Fruit fly (Drosophila melanogaster) whole organism, embryonic: ENCODE measurements around the gene CG14965.

ENCODE experiments used
- CG10209 ChIP-seq: fragments of 200-800 bp; sonication (Bioruptor generic); optimal IDR thresholded peaks from 3 replicates; lab custom pipeline; 2017; ENCODE audit warnings: missing biosample characterization, mild to moderate bottlenecking, missing genetic modification characterization, missing genetic modification reagents
- CG11093 ChIP-seq: fragments of 200-800 bp; sonication (Bioruptor generic); IDR thresholded peaks from 3 replicates; pipeline ENCODE4 v1.3.6; 2022; ENCODE audit warnings: missing biosample characterization, missing genetic modification characterization
- CG13775 ChIP-seq: fragments of 200-800 bp; sonication (Bioruptor generic); optimal IDR thresholded peaks from 3 replicates; lab custom pipeline; 2017; ENCODE audit warnings: missing biosample characterization, mild to moderate bottlenecking, missing genetic modification characterization
- CG1602 ChIP-seq: fragments of 200-800 bp; sonication (Bioruptor generic); optimal IDR thresholded peaks from 3 replicates; lab custom pipeline; 2016; ENCODE audit warnings: missing biosample characterization, missing genetic modification characterization
- CG2889 ChIP-seq: fragments of 200-800 bp; sonication (Bioruptor generic); IDR thresholded peaks from 3 replicates; pipeline ENCODE4 v1.3.6; 2022; ENCODE audit warnings: missing biosample characterization, missing genetic modification characterization
- CG32767 ChIP-seq: fragments of 200-800 bp; sonication (Bioruptor generic); IDR thresholded peaks from 2 replicates; pipeline ENCODE4 v1.3.6; 2022; ENCODE audit warnings: missing biosample characterization, missing genetic modification characterization
- CG3407 ChIP-seq: fragments of 200-800 bp; sonication (Bioruptor generic); optimal IDR thresholded peaks from 2 replicates; lab custom pipeline; 2018; ENCODE audit warnings: missing biosample characterization, mild to moderate bottlenecking, missing genetic modification characterization
- CG4820 ChIP-seq: fragments of 200-800 bp; sonication (Bioruptor generic); optimal IDR thresholded peaks from 3 replicates; lab custom pipeline; 2016; ENCODE audit warnings: missing biosample characterization, missing genetic modification characterization
- CG6175 ChIP-seq: fragments of 200-800 bp; sonication (Bioruptor generic); IDR thresholded peaks from 3 replicates; pipeline ENCODE4 v1.3.6; 2022; ENCODE audit warnings: missing biosample characterization, missing genetic modification characterization
- CG8089 ChIP-seq: fragments of 200-800 bp; sonication (Bioruptor generic); optimal IDR thresholded peaks from 3 replicates; lab custom pipeline; 2016; ENCODE audit warnings: missing biosample characterization, missing genetic modification characterization
- CG8478 ChIP-seq: fragments of >200 bp; optimal IDR thresholded peaks from 2 replicates; lab custom pipeline; 2018
- CG8944 ChIP-seq: fragments of 200-800 bp; sonication (Bioruptor generic); optimal IDR thresholded peaks from 3 replicates; lab custom pipeline; 2016; ENCODE audit warnings: missing biosample characterization, missing genetic modification characterization
- CG9437 ChIP-seq: fragments of 200-800 bp; sonication (Bioruptor generic); optimal IDR thresholded peaks from 2 replicates; lab custom pipeline; 2018; ENCODE audit warnings: missing biosample characterization, mild to moderate bottlenecking, missing genetic modification characterization
- CG9797 ChIP-seq: fragments of 200-800 bp; sonication (Bioruptor generic); optimal IDR thresholded peaks from 3 replicates; lab custom pipeline; 2018; ENCODE audit warnings: missing biosample characterization, mild to moderate bottlenecking, missing genetic modification characterization
- CG9817 ChIP-seq: fragments of 200-800 bp; sonication (Bioruptor generic); optimal IDR thresholded peaks from 2 replicates; lab custom pipeline; 2018; ENCODE audit warnings: missing biosample characterization, mild to moderate bottlenecking, missing genetic modification characterization, moderate library complexity
- Camta ChIP-seq: fragments of 200-800 bp; sonication (Bioruptor generic); optimal IDR thresholded peaks from 2 replicates; lab custom pipeline; 2016; ENCODE audit warnings: missing biosample characterization, missing genetic modification characterization
- Elba2 ChIP-seq: fragments of 200-800 bp; sonication (Bioruptor generic); optimal IDR thresholded peaks from 3 replicates; lab custom pipeline; 2016; ENCODE audit warnings: missing biosample characterization, missing genetic modification characterization
- Ets97D ChIP-seq: fragments of 200-800 bp; sonication (Bioruptor generic); optimal IDR thresholded peaks from 3 replicates; lab custom pipeline; 2016; ENCODE audit warnings: missing biosample characterization, missing genetic modification characterization
- H15 ChIP-seq: fragments of 200-800 bp; sonication (Bioruptor generic); IDR thresholded peaks from 3 replicates; pipeline ENCODE4 v1.3.6; 2022; ENCODE audit warnings: missing biosample characterization, missing genetic modification characterization
- Hr39 ChIP-seq: fragments of >200 bp; optimal IDR thresholded peaks from 2 replicates; lab custom pipeline; 2017
- Hsf ChIP-seq: fragments of 200-800 bp; sonication (Bioruptor generic); optimal IDR thresholded peaks from 3 replicates; lab custom pipeline; 2016; ENCODE audit warnings: missing biosample characterization, missing genetic modification characterization
- Meics ChIP-seq: fragments of 200-800 bp; sonication (Bioruptor generic); optimal IDR thresholded peaks from 2 replicates; lab custom pipeline; 2017; ENCODE audit warnings: missing biosample characterization, mild to moderate bottlenecking, missing genetic modification characterization
- Mes4 ChIP-seq: fragments of 200-800 bp; sonication (Bioruptor generic); optimal IDR thresholded peaks from 2 replicates; lab custom pipeline; 2016; ENCODE audit warnings: missing biosample characterization, missing genetic modification characterization
- Opbp ChIP-seq: fragments of 200-800 bp; sonication (Bioruptor generic); IDR thresholded peaks from 3 replicates; pipeline ENCODE4 v1.3.6; 2022; ENCODE audit warnings: missing biosample characterization, missing genetic modification characterization; ENCODE audit not compliant: partially characterized antibody
- Spps ChIP-seq: fragments of 200-800 bp; sonication (Bioruptor generic); optimal IDR thresholded peaks from 2 replicates; lab custom pipeline; 2018; ENCODE audit warnings: missing biosample characterization, mild to moderate bottlenecking, missing genetic modification characterization
- ara ChIP-seq: fragments of 200-800 bp; sonication (Bioruptor generic); IDR thresholded peaks from 2 replicates; pipeline ENCODE4 v1.3.6; 2022; ENCODE audit warnings: missing biosample characterization, missing genetic modification characterization
- ash1 ChIP-seq: fragments of 200-800 bp; sonication (Bioruptor generic); optimal IDR thresholded peaks from 2 replicates; lab custom pipeline; 2018; ENCODE audit warnings: missing biosample characterization, mild to moderate bottlenecking, missing genetic modification characterization
- bowl ChIP-seq: fragments of 200-800 bp; sonication (Bioruptor generic); IDR thresholded peaks from 2 replicates; pipeline ENCODE4 v1.3.6; 2022; ENCODE audit warnings: missing biosample characterization, missing genetic modification characterization
- chm ChIP-seq: fragments of 200-800 bp; sonication (Bioruptor generic); IDR thresholded peaks from 2 replicates; pipeline ENCODE4 v1.3.6; 2022; ENCODE audit warnings: missing biosample characterization, missing genetic modification characterization
- crol ChIP-seq: fragments of 200-800 bp; sonication (Bioruptor generic); IDR thresholded peaks from 2 replicates; pipeline ENCODE4 v1.3.6; 2022; ENCODE audit warnings: missing biosample characterization, missing genetic modification characterization
- disco-r ChIP-seq: fragments of 200-800 bp; sonication (Bioruptor generic); optimal IDR thresholded peaks from 2 replicates; lab custom pipeline; 2016; ENCODE audit warnings: missing biosample characterization, missing genetic modification characterization
- eve ChIP-seq, 2 experiments: fragments of >200 bp; optimal IDR thresholded peaks; 2 replicates each; lab custom pipeline; 2017; ENCODE audit warnings: missing biosample characterization in 2 of 2, missing genetic modification characterization in 2 of 2
- h ChIP-seq: fragments of >200 bp; optimal IDR thresholded peaks from 2 replicates; lab custom pipeline; 2017
- her ChIP-seq: fragments of 200-800 bp; sonication (Bioruptor generic); optimal IDR thresholded peaks from 2 replicates; lab custom pipeline; 2016; ENCODE audit warnings: missing biosample characterization, missing genetic modification characterization
- hkb ChIP-seq, 2 experiments: fragments of 200-800 bp in 1 of 2; fragments of >200 bp in 1 of 2; sonication (Bioruptor generic) in 1 of 2; IDR thresholded peaks in 1 of 2; optimal IDR thresholded peaks in 1 of 2; 2 replicates each; pipeline versions ENCODE4 v1.3.6 to Lab custom; 2017 to 2022; ENCODE audit warnings: missing biosample characterization in 1 of 2, missing genetic modification characterization in 1 of 2
- lab ChIP-seq: fragments of 200-800 bp; sonication (Bioruptor generic); optimal IDR thresholded peaks from 3 replicates; lab custom pipeline; 2017; ENCODE audit warnings: missing biosample characterization, missing genetic modification characterization, mild to moderate bottlenecking, moderate library complexity, missing genetic modification reagents
- lmd ChIP-seq: fragments of 200-800 bp; sonication (Bioruptor generic); IDR thresholded peaks from 2 replicates; pipeline ENCODE4 v1.3.6; 2022; ENCODE audit warnings: missing biosample characterization, missing genetic modification characterization
- luna ChIP-seq: fragments of 200-800 bp; sonication (Bioruptor generic); optimal IDR thresholded peaks from 2 replicates; lab custom pipeline; 2016; ENCODE audit warnings: missing biosample characterization, missing genetic modification characterization
- nmo ChIP-seq: fragments of 200-800 bp; sonication (Bioruptor generic); optimal IDR thresholded peaks from 2 replicates; lab custom pipeline; 2018; ENCODE audit warnings: missing biosample characterization, mild to moderate bottlenecking, missing genetic modification characterization, moderate library complexity
- p53 ChIP-seq: fragments of 200-800 bp; sonication (Bioruptor generic); optimal IDR thresholded peaks from 2 replicates; lab custom pipeline; 2016; ENCODE audit warnings: missing biosample characterization, missing genetic modification characterization
- pan ChIP-seq, 4 experiments: fragments of >200 bp in 3 of 4; fragments of 200-800 bp in 1 of 4; sonication (Bioruptor generic) in 1 of 4; optimal IDR thresholded peaks in 3 of 4; IDR thresholded peaks in 1 of 4; 2 replicates each; pipeline versions ENCODE4 v1.3.6 to Lab custom; 2017 to 2022; ENCODE audit warnings: missing biosample characterization in 2 of 4, missing genetic modification characterization in 2 of 4, mixed read lengths in 1 of 4
- peb ChIP-seq: fragments of 200-800 bp; sonication (Bioruptor generic); IDR thresholded peaks from 2 replicates; pipeline ENCODE4 v1.3.6; 2022; ENCODE audit warnings: missing biosample characterization, missing genetic modification characterization
- row ChIP-seq: fragments of 200-800 bp; sonication (Bioruptor generic); IDR thresholded peaks from 3 replicates; pipeline ENCODE4 v1.3.6; 2022; ENCODE audit warnings: missing biosample characterization, missing genetic modification characterization
- scrt ChIP-seq: fragments of 200-800 bp; sonication (Bioruptor generic); optimal IDR thresholded peaks from 2 replicates; lab custom pipeline; 2018; ENCODE audit warnings: missing biosample characterization, mild to moderate bottlenecking, missing genetic modification characterization, moderate library complexity
- slp2 ChIP-seq: fragments of 200-800 bp; sonication (Bioruptor generic); optimal IDR thresholded peaks from 2 replicates; lab custom pipeline; 2016; ENCODE audit warnings: missing biosample characterization, missing genetic modification characterization
- ssp ChIP-seq: fragments of 200-800 bp; sonication (Bioruptor generic); IDR thresholded peaks from 2 replicates; pipeline ENCODE4 v1.3.6; 2022; ENCODE audit warnings: missing biosample characterization, missing genetic modification characterization
- stwl ChIP-seq: fragments of 200-800 bp; sonication (Bioruptor generic); optimal IDR thresholded peaks from 3 replicates; lab custom pipeline; 2018; ENCODE audit warnings: missing biosample characterization, mild to moderate bottlenecking, missing genetic modification characterization, moderate library complexity
- trem ChIP-seq: fragments of 200-800 bp; optimal IDR thresholded peaks from 3 replicates; lab custom pipeline; 2019; ENCODE audit warnings: missing biosample characterization, mild to moderate bottlenecking, missing genetic modification characterization, moderate library complexity
- wdn ChIP-seq: fragments of 200-800 bp; sonication (Bioruptor generic); IDR thresholded peaks from 2 replicates; pipeline ENCODE4 v1.3.6; 2022; ENCODE audit warnings: missing biosample characterization, missing genetic modification characterization

Gene CG14965

dm6 chr3L:3198447-3199402, 6.4 kb upstream of the CG14965 start, which contains the start of the genes CG32276 and gry (continued):
- TF ChIP-seq crol (GFP tag; lab: Robert Waterston, UW) (no peak), CG13775 (GFP tag; lab: Kevin White, UChicago) (peak; percentile 80), Elba2 (GFP tag; lab: Kevin White, UChicago) (peak; percentile 64), CG2889 (0 out of 3 replicates have a peak, but pooled peaks have one; percentile 46), Spps (tag; lab: Kevin White, UChicago) (peak; percentile 57), CG10209 (GFP tag; lab: Kevin White, UChicago) (peak; percentile 64), Opbp (GFP tag; lab: Robert Waterston, UW) (no peak), ssp (GFP tag; lab: Robert Waterston, UW) (peak; percentile 46), CG4820 (GFP tag; lab: Kevin White, UChicago) (peak; percentile 77), H15 (peak; percentile 63; the same call in 2 of the 3 replicates), CG6175 (GFP tag; lab: Robert Waterston, UW) (0 out of 3 replicates have a peak, but pooled peaks have one; percentile 12), bowl (GFP tag; lab: Robert Waterston, UW) (no peak), trem (tag; lab: Kevin White, UChicago) (peak; percentile 91), chm (GFP tag; lab: Robert Waterston, UW) (peak; percentile 74), Hr39 (lab: Kevin White, UChicago) (no peak), CG9437 (GFP tag; lab: Kevin White, UChicago) (peak; percentile 85), CG3407 (GFP tag; lab: Kevin White, UChicago) (peak; percentile 33), ara (GFP tag; lab: Robert Waterston, UW) (peak; percentile 46; the same call in 1 of the 2 replicates), CG1602 (GFP tag; lab: Kevin White, UChicago) (peak; percentile 66), her (GFP tag; lab: Kevin White, UChicago) (peak; percentile 71), pan (optimal IDR thresholded peaks at IDR 0.05; lab: Kevin White, UChicago) (no peak), pan (GFP tag; optimal IDR thresholded peaks at IDR 0.05 in 1 of 2, IDR thresholded peaks at IDR 0.05 in 1 of 2) (peak in 1 of 2 experiments; percentile 29), slp2 (GFP tag; lab: Kevin White, UChicago) (peak; percentile 67), Meics (peak; percentile 78), scrt (GFP tag; lab: Kevin White, UChicago) (peak; percentile 76), CG9797 (peak; percentile 96), CG8478 (no peak), CG8944 (GFP tag; lab: Kevin White, UChicago) (peak; percentile 82), Mes4 (peak; percentile 80), CG8089 (GFP tag; lab: Kevin White, UChicago) (peak; percentile 58), p53 (GFP tag; lab: Kevin White, UChicago) (peak; percentile 58), h (no peak), disco-r (GFP tag; lab: Kevin White, UChicago) (peak; percentile 80), stwl (tag; lab: Kevin White, UChicago) (peak; percentile 60), luna (GFP tag; lab: Kevin White, UChicago) (no peak), CG32767 (GFP tag; lab: Robert Waterston, UW) (peak; percentile 64), Ets97D (GFP tag; lab: Kevin White, UChicago) (peak; percentile 90), eve (GFP tag; optimal IDR thresholded peaks at IDR 0.05; lab: Kevin White, UChicago) (no peak), wdn (GFP tag; lab: Robert Waterston, UW) (0 out of 2 replicates have a peak, but pooled peaks have one; percentile 8), Camta (GFP tag; lab: Kevin White, UChicago) (peak; percentile 42), hkb (optimal IDR thresholded peaks at IDR 0.05; lab: Kevin White, UChicago) (peak; percentile 33), hkb (GFP tag; IDR thresholded peaks at IDR 0.05; lab: Robert Waterston, UW) (peak; percentile 65), peb (no peak), Hsf (GFP tag; lab: Kevin White, UChicago) (peak; percentile 85), CG9817 (tag; lab: Kevin White, UChicago) (peak; percentile 67), row (GFP tag; lab: Robert Waterston, UW) (peak; percentile 93), CG11093 (GFP tag; lab: Robert Waterston, UW) (peak; percentile 65; the same call in 2 of the 3 replicates), lmd (GFP tag; lab: Robert Waterston, UW) (peak; percentile 65; the same call in 1 of the 2 replicates), ash1 (no peak), lab (peak; percentile 87), nmo (GFP tag; lab: Kevin White, UChicago) (peak; percentile 84)
